Worm (Caenorhabditis elegans) whole organism, L2 larva: Measurements from ENCODE around the gene rgef-1.

Source experiments
- C34F6.9 ChIP-seq: fragments of 150-350 bp; optimal IDR thresholded peaks from 2 replicates; lab custom pipeline; 2014; ENCODE audit warnings: missing biosample characterization, missing genetic modification characterization
- ama-1 ChIP-seq: fragments of 150-350 bp; optimal IDR thresholded peaks from 2 replicates; lab custom pipeline; 2018; ENCODE audit warnings: inconsistent platforms
- blmp-1 ChIP-seq: sonication (generic microtip); optimal IDR thresholded peaks from 2 replicates; lab custom pipeline; 2017; ENCODE audit warnings: missing genetic modification characterization, mild to moderate bottlenecking, missing compliant biosample characterization, antibody characterized with exemption, moderate library complexity; ENCODE audit not compliant: insufficient read depth
- ceh-82 ChIP-seq: fragments of 150-350 bp; optimal IDR thresholded peaks from 2 replicates; lab custom pipeline; 2014; ENCODE audit warnings: missing biosample characterization, missing genetic modification characterization
- egl-27 ChIP-seq: sonication (generic microtip); optimal IDR thresholded peaks from 3 replicates; lab custom pipeline; 2017; ENCODE audit warnings: missing biosample characterization, missing genetic modification reagents, missing genetic modification characterization
- fos-1 ChIP-seq: fragments of 150-350 bp; optimal IDR thresholded peaks from 2 replicates; lab custom pipeline; 2014; ENCODE audit warnings: missing biosample characterization, missing genetic modification characterization
- lin-13 ChIP-seq: fragments of 150-350 bp; optimal IDR thresholded peaks from 2 replicates; lab custom pipeline; 2014; ENCODE audit warnings: missing biosample characterization, missing genetic modification reagents, missing genetic modification characterization
- mdl-1 ChIP-seq, 2 experiments: fragments of 150-350 bp in 1 of 2; sonication (generic microtip) in 1 of 2; optimal IDR thresholded peaks; 2 replicates each; lab custom pipeline; 2017; ENCODE audit warnings: missing biosample characterization in 2 of 2, missing genetic modification characterization in 2 of 2
- nhr-21 ChIP-seq: fragments of 150-350 bp; optimal IDR thresholded peaks from 2 replicates; lab custom pipeline; 2014; ENCODE audit warnings: missing biosample characterization, missing genetic modification characterization
- nhr-237 ChIP-seq: fragments of 150-350 bp; optimal IDR thresholded peaks from 2 replicates; lab custom pipeline; 2014; ENCODE audit warnings: missing biosample characterization, missing genetic modification characterization
- nhr-25 ChIP-seq: fragments of 150-350 bp; sonication (generic microtip); optimal IDR thresholded peaks from 3 replicates; lab custom pipeline; 2014; ENCODE audit warnings: missing biosample characterization, missing genetic modification characterization
- snpc-4 ChIP-seq: fragments of 150-350 bp; optimal IDR thresholded peaks from 2 replicates; lab custom pipeline; 2014; ENCODE audit warnings: missing biosample characterization, missing genetic modification characterization
- unc-62 ChIP-seq: fragments of 150-350 bp; optimal IDR thresholded peaks from 2 replicates; lab custom pipeline; 2014; ENCODE audit warnings: missing biosample characterization, missing genetic modification reagents, missing genetic modification characterization

- no peak for TF ChIP-seq nhr-25 (tag; lab: Kevin White, UChicago)
- TF ChIP-seq ama-1, result no peak
- TF ChIP-seq blmp-1, result no peak
- no peak for TF ChIP-seq nhr-237 (tag; lab: Kevin White, UChicago)
- TF ChIP-seq lin-13 (GFP tag; lab: Kevin White, UChicago), result no peak
- TF ChIP-seq ceh-82, result no peak
- no peak for TF ChIP-seq egl-27 (tag; lab: Kevin White, UChicago)
- TF ChIP-seq mdl-1 (tag; optimal IDR thresholded peaks at IDR 0.05; lab: Kevin White, UChicago), result no peak
- TF ChIP-seq C34F6.9, result no peak
- TF ChIP-seq nhr-21 (tag; lab: Kevin White, UChicago), result no peak
- TF ChIP-seq snpc-4, result no peak
- no peak for TF ChIP-seq fos-1 (tag; lab: Kevin White, UChicago)
- TF ChIP-seq unc-62, result no peak
These were observed 9.6 kb upstream of the rgef-1 start for ce11 chrV:9571056-9571455.
